Worm (Caenorhabditis elegans) whole organism, early embryonic: Measurements from ENCODE around the gene sem-5.

Experiments used
- B0310.2 ChIP-seq: sonication (generic microtip); optimal IDR thresholded peaks from 2 replicates; lab custom pipeline; 2016; ENCODE audit warnings: mild to moderate bottlenecking, missing genetic modification characterization, missing compliant biosample characterization
- F13C5.2 ChIP-seq: sonication (generic microtip); optimal IDR thresholded peaks from 2 replicates; lab custom pipeline; 2017; ENCODE audit warnings: mild to moderate bottlenecking, missing genetic modification characterization, inconsistent platforms, missing compliant biosample characterization
- ama-1 ChIP-seq: fragments of 150-350 bp; optimal IDR thresholded peaks from 2 replicates; lab custom pipeline; 2014
- ceh-13 ChIP-seq: fragments of 200-800 bp; sonication (Bioruptor generic); optimal IDR thresholded peaks from 2 replicates; lab custom pipeline; 2018; ENCODE audit warnings: mild to moderate bottlenecking, missing genetic modification characterization, missing compliant biosample characterization
- ceh-36 ChIP-seq: sonication (generic microtip); optimal IDR thresholded peaks from 2 replicates; lab custom pipeline; 2016; ENCODE audit warnings: missing genetic modification characterization, inconsistent platforms, missing compliant biosample characterization
- ets-7 ChIP-seq: sonication (generic microtip); optimal IDR thresholded peaks from 2 replicates; lab custom pipeline; 2016; ENCODE audit warnings: missing genotype, missing genetic modification characterization, missing compliant biosample characterization
- flt-1 ChIP-seq: fragments of 200-800 bp; sonication (Bioruptor generic); IDR thresholded peaks from 2 replicates; pipeline ENCODE4 v1.3.6; 2022; ENCODE audit warnings: missing genetic modification characterization, missing compliant biosample characterization
- hmg-4 ChIP-seq: fragments of 200-800 bp; sonication (Bioruptor generic); optimal IDR thresholded peaks from 2 replicates; lab custom pipeline; 2018; ENCODE audit warnings: mild to moderate bottlenecking, missing genetic modification characterization, missing compliant biosample characterization
- hnd-1 ChIP-seq: sonication (generic microtip); optimal IDR thresholded peaks from 2 replicates; lab custom pipeline; 2016; ENCODE audit warnings: missing genetic modification characterization, missing compliant biosample characterization
- pes-1 ChIP-seq: fragments of 200-800 bp; sonication (Bioruptor generic); IDR thresholded peaks from 2 replicates; pipeline ENCODE4 v1.3.6; 2022; ENCODE audit warnings: missing genetic modification reagents, missing genetic modification characterization, missing compliant biosample characterization
- scrt-1 ChIP-seq: fragments of 200-800 bp; sonication (Bioruptor generic); IDR thresholded peaks from 2 replicates; pipeline ENCODE4 v1.3.6; 2022; ENCODE audit warnings: missing genetic modification characterization, missing compliant biosample characterization
- sea-1 ChIP-seq: fragments of 200-800 bp; sonication (Bioruptor generic); conservative IDR thresholded peaks from 2 replicates; pipeline ENCODE4 v1.3.6; 2022; ENCODE audit warnings: missing genetic modification characterization, missing compliant biosample characterization
- tbx-37 ChIP-seq: fragments of 200-800 bp; sonication (Bioruptor generic); conservative IDR thresholded peaks from 2 replicates; pipeline ENCODE4 v1.3.6; 2022; ENCODE audit warnings: missing genetic modification reagents, missing genetic modification characterization, missing compliant biosample characterization

- TF ChIP-seq flt-1 (GFP tag; lab: Robert Waterston, UW) (no peak), ama-1 (lab: Kevin White, UChicago) (no peak), hmg-4 (GFP tag; lab: Kevin White, UChicago) (no peak), F13C5.2 (tag; lab: Kevin White, UChicago) (no peak), tbx-37 (no peak), pes-1 (GFP tag; lab: Robert Waterston, UW) (no peak), ceh-13 (GFP tag; lab: Kevin White, UChicago) (no peak), ceh-36 (no peak), ets-7 (tag; lab: Kevin White, UChicago) (no peak), hnd-1 (no peak), sea-1 (GFP tag; lab: Robert Waterston, UW) (no peak), scrt-1 (no peak), B0310.2 (tag; lab: Kevin White, UChicago) (no peak)
Measured at ce11 chrX:7953063-7953337, 8.5 kb downstream of the sem-5 start.
